Fruit fly (Drosophila melanogaster): ENCODE measurements around the gene CG6171.
A peak's percentile ranks its signal among the peaks of the same experiment; 100 is the strongest.

The CG6171 gene

dm6 chr3R:15347822-15348221 is 15.8 kb downstream of the CG6171 start, which contains the start of the genes CG42726 and CG42727 (continued):
- TF ChIP-seq dan (GFP tag; IDR thresholded peaks at IDR 0.05) (no peak), CG10543 (GFP tag; optimal IDR thresholded peaks at IDR 0.05) (no peak), Atf-2 (GFP tag; optimal IDR thresholded peaks at IDR 0.05) (no peak), CG17385 (GFP tag; optimal IDR thresholded peaks at IDR 0.05) (peak; percentile 96), CG8089 (GFP tag; optimal IDR thresholded peaks at IDR 0.05) (no peak), nerfin-1 (tag; optimal IDR thresholded peaks at IDR 0.05) (peak; percentile 54), CG17359 (tag; optimal IDR thresholded peaks at IDR 0.05) (peak; percentile 28), CG14860 (GFP tag; IDR thresholded peaks at IDR 0.05; ENCODE audit: partially characterized antibody) (no peak), tll (GFP tag; optimal IDR thresholded peaks at IDR 0.05) (no peak), salm (tag; optimal IDR thresholded peaks at IDR 0.05) (no peak), fd64A (GFP tag; optimal IDR thresholded peaks at IDR 0.05) (no peak), lab (GFP tag; optimal IDR thresholded peaks at IDR 0.05) (no peak), Hmr (GFP tag; optimal IDR thresholded peaks at IDR 0.05) (peak; percentile 17), CG11456 (GFP tag; IDR thresholded peaks at IDR 0.05) (no peak), chm (GFP tag; IDR thresholded peaks at IDR 0.05) (no peak), CG4328 (GFP tag; optimal IDR thresholded peaks at IDR 0.05) (no peak), CG10321 (GFP tag; IDR thresholded peaks at IDR 0.05) (no peak), CG32767 (GFP tag; IDR thresholded peaks at IDR 0.05) (no peak), caup (GFP tag; optimal IDR thresholded peaks at IDR 0.05; ENCODE audit: severe bottlenecking) (peak; percentile 30), nom (GFP tag; optimal IDR thresholded peaks at IDR 0.05) (no peak), NC2α (GFP tag; optimal IDR thresholded peaks at IDR 0.05) (no peak), CG34422 (GFP tag; IDR thresholded peaks at IDR 0.05) (0 out of 3 replicates have a peak, but pooled peaks have one; percentile 39), TFAM (GFP tag; optimal IDR thresholded peaks at IDR 0.05) (no peak), Hey (tag; optimal IDR thresholded peaks at IDR 0.05) (no peak), B-H1 (GFP tag; IDR thresholded peaks at IDR 0.05) (no peak), nmo (GFP tag; optimal IDR thresholded peaks at IDR 0.05) (peak; percentile 36), Awh (GFP tag; IDR thresholded peaks at IDR 0.05) (peak; percentile 10; the same call in 1 of the 2 replicates), HLH3B (GFP tag; IDR thresholded peaks at IDR 0.05) (no peak), CG11696 (GFP tag; IDR thresholded peaks at IDR 0.05) (peak; percentile 41; the same call in 1 of the 2 replicates), en (GFP tag; optimal IDR thresholded peaks at IDR 0.05) (no peak), CG6683 (GFP tag; optimal IDR thresholded peaks at IDR 0.05) (no peak), ATbp (GFP tag; optimal IDR thresholded peaks at IDR 0.05) (no peak), CG10267 (tag; optimal IDR thresholded peaks at IDR 0.05) (no peak), lola (GFP tag; optimal IDR thresholded peaks at IDR 0.05) (peak in 1 of 3 experiments; percentile 17), wdn (GFP tag; IDR thresholded peaks at IDR 0.05) (no peak), Camta (GFP tag; optimal IDR thresholded peaks at IDR 0.05) (no peak), oc (tag; optimal IDR thresholded peaks at IDR 0.05) (no peak), gce (GFP tag; IDR thresholded peaks at IDR 0.05) (0 out of 3 replicates have a peak, but pooled peaks have one; percentile 27), dimm (GFP tag; IDR thresholded peaks at IDR 0.05) (no peak), chif (GFP tag; optimal IDR thresholded peaks at IDR 0.05) (no peak), CG10654 (GFP tag; optimal IDR thresholded peaks at IDR 0.05) (peak; percentile 3), fd3F (GFP tag; optimal IDR thresholded peaks at IDR 0.05) (no peak), ci (GFP tag; IDR thresholded peaks at IDR 0.05) (peak; percentile 66), MBD-R2 (GFP tag; IDR thresholded peaks at IDR 0.05) (peak; percentile 94), GATAe (GFP tag; conservative IDR thresholded peaks at IDR 0.05) (no peak), Tbp (GFP tag; optimal IDR thresholded peaks at IDR 0.05) (no peak), CG11398 (GFP tag; optimal IDR thresholded peaks at IDR 0.05) (no peak), pita (GFP tag; optimal IDR thresholded peaks at IDR 0.05) (no peak), tgo (GFP tag; IDR thresholded peaks at IDR 0.05) (peak; percentile 14; the same call in 1 of the 3 replicates), danr (GFP tag; IDR thresholded peaks at IDR 0.05) (no peak), Bgb (GFP tag; IDR thresholded peaks at IDR 0.05; ENCODE audit: partially characterized antibody) (no peak)

All from whole organism, embryonic.